Fruit fly (Drosophila melanogaster): ENCODE results near the gene Ccp84Aa.

dm6 chr3R:6741983-6742382, 38.1 kb downstream of the Ccp84Aa start, which contains the start of gene pb:
- TF ChIP-seq h (optimal IDR thresholded peaks at IDR 0.05) (no peak), Sin3A (optimal IDR thresholded peaks at IDR 0.05) (no peak)

All from Kc167 (cell line).